Worm (Caenorhabditis elegans) whole organism, mixed stage, embryonic: Measurements from ENCODE around the gene F29B9.1.
A peak's percentile ranks its signal among the peaks of the same experiment; 100 is the strongest.

Source experiments
- M03D4.4 ChIP-seq: sonication (generic microtip); optimal IDR thresholded peaks from 2 replicates; lab custom pipeline; 2017; ENCODE audit warnings: mild to moderate bottlenecking, missing genetic modification characterization, missing compliant biosample characterization
- blmp-1 ChIP-seq: fragments of 150-350 bp; optimal IDR thresholded peaks from 2 replicates; lab custom pipeline; 2014; ENCODE audit warnings: missing biosample characterization, missing genetic modification characterization
- ceh-39 ChIP-seq: fragments of 150-350 bp; optimal IDR thresholded peaks from 2 replicates; lab custom pipeline; 2014; ENCODE audit warnings: missing biosample characterization, missing genetic modification characterization
- ceh-43 ChIP-seq: fragments of 200-800 bp; sonication (Bioruptor generic); optimal IDR thresholded peaks from 2 replicates; lab custom pipeline; 2018; ENCODE audit warnings: mild to moderate bottlenecking, missing genetic modification characterization, moderate library complexity, missing compliant biosample characterization
- ceh-83 ChIP-seq: fragments of 200-800 bp; sonication (Bioruptor generic); optimal IDR thresholded peaks from 2 replicates; lab custom pipeline; 2018; ENCODE audit warnings: mild to moderate bottlenecking, missing genetic modification characterization, missing compliant biosample characterization
- ces-1 ChIP-seq: fragments of 150-350 bp; optimal IDR thresholded peaks from 2 replicates; lab custom pipeline; 2014; ENCODE audit warnings: missing biosample characterization, missing genetic modification reagents, missing genetic modification characterization
- cnd-1 ChIP-seq: fragments of 200-800 bp; sonication (Bioruptor generic); optimal IDR thresholded peaks from 2 replicates; lab custom pipeline; 2018; ENCODE audit warnings: mild to moderate bottlenecking, missing genetic modification characterization, missing compliant biosample characterization
- drap-1 ChIP-seq: fragments of 200-800 bp; sonication (Bioruptor generic); optimal IDR thresholded peaks from 3 replicates; lab custom pipeline; 2018; ENCODE audit warnings: mild to moderate bottlenecking, missing genetic modification characterization, missing compliant biosample characterization
- elt-1 ChIP-seq: sonication (generic microtip); optimal IDR thresholded peaks from 2 replicates; lab custom pipeline; 2017; ENCODE audit warnings: missing genetic modification characterization, mild to moderate bottlenecking, missing compliant biosample characterization, antibody characterized with exemption, moderate library complexity, borderline replicate concordance; ENCODE audit not compliant: insufficient read depth
- elt-3 ChIP-seq: fragments of 150-350 bp; optimal IDR thresholded peaks from 2 replicates; lab custom pipeline; 2014; ENCODE audit warnings: missing biosample characterization, missing genetic modification characterization
- flh-1 ChIP-seq: fragments of 200-800 bp; sonication (Bioruptor generic); optimal IDR thresholded peaks from 2 replicates; lab custom pipeline; 2018; ENCODE audit warnings: mild to moderate bottlenecking, missing genetic modification characterization, moderate library complexity, missing compliant biosample characterization
- ham-2 ChIP-seq: fragments of 200-800 bp; sonication (Bioruptor generic); optimal IDR thresholded peaks from 2 replicates; lab custom pipeline; 2018; ENCODE audit warnings: mild to moderate bottlenecking, missing genetic modification characterization, missing compliant biosample characterization
- hlh-1 ChIP-seq: fragments of 150-350 bp; optimal IDR thresholded peaks from 2 replicates; lab custom pipeline; 2014; ENCODE audit warnings: missing biosample characterization, missing genetic modification reagents, missing genetic modification characterization
- lin-13 ChIP-seq: fragments of 150-350 bp; optimal IDR thresholded peaks from 2 replicates; lab custom pipeline; 2014; ENCODE audit warnings: missing biosample characterization, missing genetic modification characterization
- lin-32 ChIP-seq: fragments of 200-800 bp; sonication (Bioruptor generic); optimal IDR thresholded peaks from 2 replicates; lab custom pipeline; 2018; ENCODE audit warnings: mild to moderate bottlenecking, missing genetic modification characterization, missing compliant biosample characterization
- lsy-2 ChIP-seq: fragments of 150-350 bp; optimal IDR thresholded peaks from 2 replicates; lab custom pipeline; 2014; ENCODE audit warnings: missing biosample characterization, missing genetic modification characterization
- mep-1 ChIP-seq: fragments of 150-350 bp; optimal IDR thresholded peaks from 2 replicates; lab custom pipeline; 2017; ENCODE audit warnings: missing biosample characterization, missing genetic modification reagents, missing genetic modification characterization, inconsistent platforms
- nhr-12 ChIP-seq: fragments of 150-350 bp; optimal IDR thresholded peaks from 2 replicates; lab custom pipeline; 2014; ENCODE audit warnings: missing biosample characterization, missing genetic modification characterization
- nhr-237 ChIP-seq: fragments of 150-350 bp; optimal IDR thresholded peaks from 2 replicates; lab custom pipeline; 2014; ENCODE audit warnings: missing biosample characterization, missing genetic modification characterization
- nhr-28 ChIP-seq: fragments of 150-350 bp; optimal IDR thresholded peaks from 2 replicates; lab custom pipeline; 2014; ENCODE audit warnings: missing biosample characterization, missing genetic modification characterization
- nhr-76 ChIP-seq: sonication (generic microtip); optimal IDR thresholded peaks from 2 replicates; lab custom pipeline; 2017; ENCODE audit warnings: missing biosample characterization, missing genetic modification characterization
- pha-4 ChIP-seq: fragments of 150-350 bp; optimal IDR thresholded peaks from 2 replicates; lab custom pipeline; 2018; ENCODE audit warnings: missing biosample characterization, missing genetic modification reagents, missing genetic modification characterization
- sem-2 ChIP-seq: fragments of 200-800 bp; sonication (Bioruptor generic); optimal IDR thresholded peaks from 2 replicates; lab custom pipeline; 2018; ENCODE audit warnings: mild to moderate bottlenecking, missing genetic modification characterization, missing compliant biosample characterization
- sptf-1 ChIP-seq: sonication (generic microtip); optimal IDR thresholded peaks from 2 replicates; lab custom pipeline; 2017; ENCODE audit warnings: mild to moderate bottlenecking, missing genetic modification characterization, moderate library complexity, missing compliant biosample characterization
- tbx-8 ChIP-seq: fragments of 200-800 bp; sonication (Bioruptor generic); optimal IDR thresholded peaks from 2 replicates; lab custom pipeline; 2018; ENCODE audit warnings: mild to moderate bottlenecking, missing genetic modification characterization, moderate library complexity, missing compliant biosample characterization
- unc-120 ChIP-seq: sonication (generic microtip); optimal IDR thresholded peaks from 2 replicates; lab custom pipeline; 2017; ENCODE audit warnings: missing genetic modification characterization, missing compliant biosample characterization; ENCODE audit not compliant: poor library complexity, severe bottlenecking
- unc-39 ChIP-seq: fragments of 150-350 bp; optimal IDR thresholded peaks from 2 replicates; lab custom pipeline; 2014; ENCODE audit warnings: missing biosample characterization, missing genetic modification characterization
- unc-62 ChIP-seq: fragments of 150-350 bp; optimal IDR thresholded peaks from 2 replicates; lab custom pipeline; 2014; ENCODE audit warnings: missing biosample characterization, missing genetic modification reagents, missing genetic modification characterization
- zip-8 ChIP-seq: fragments of 150-350 bp; optimal IDR thresholded peaks from 2 replicates; lab custom pipeline; 2014; ENCODE audit warnings: missing biosample characterization, missing genetic modification characterization

The F29B9.1 gene

ce11 chrIV:4665079-4665478 is at the start of gene F29B9.1:
F29B9.1 (plus strand) TSS chrIV:4665379.
- TF ChIP-seq lin-13 (tag; lab: Kevin White, UChicago) (no peak), ces-1 (no peak), nhr-12 (tag; lab: Kevin White, UChicago) (no peak), drap-1 (GFP tag; lab: Kevin White, UChicago) (no peak), flh-1 (GFP tag; lab: Kevin White, UChicago) (no peak), elt-1 (tag; lab: Kevin White, UChicago) (no peak), sptf-1 (tag; lab: Kevin White, UChicago) (no peak), tbx-8 (GFP tag; lab: Kevin White, UChicago) (no peak), ceh-39 (tag; lab: Kevin White, UChicago) (no peak), nhr-28 (tag; lab: Kevin White, UChicago) (no peak), lin-32 (GFP tag; lab: Kevin White, UChicago) (no peak), ceh-43 (GFP tag; lab: Kevin White, UChicago) (no peak)
- TF ChIP-seq, all 35 proteins: peak for 0

DNA sequence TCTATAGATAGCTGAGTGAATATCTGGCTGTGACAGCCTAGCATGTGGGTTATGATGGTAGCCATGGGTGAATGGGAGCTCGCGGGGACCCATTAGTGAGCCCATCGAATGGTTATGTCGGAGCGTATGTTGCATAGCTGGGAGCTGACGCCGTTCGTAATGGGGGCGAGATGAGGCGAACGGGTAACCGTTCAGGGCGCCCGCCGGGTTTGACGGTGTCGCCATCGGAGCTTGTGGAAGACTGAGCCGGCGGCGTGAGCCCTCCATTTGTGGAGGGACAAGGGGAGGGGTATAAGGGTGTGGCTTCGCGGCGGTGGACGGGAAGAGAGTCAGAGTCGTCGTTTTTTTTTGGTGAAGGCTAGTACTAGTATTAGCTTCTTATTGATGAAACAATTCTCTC is 41.3 kb upstream of the F29B9.1 start:
- no peak for TF ChIP-seq nhr-28 (tag; lab: Kevin White, UChicago)
- TF ChIP-seq M03D4.4 (tag; lab: Kevin White, UChicago): no peak
- no peak for TF ChIP-seq unc-62 (GFP tag; lab: Kevin White, UChicago)
- TF ChIP-seq mep-1 (tag; lab: Kevin White, UChicago): no peak
- TF ChIP-seq lsy-2 (tag; lab: Kevin White, UChicago): no peak
- TF ChIP-seq elt-1 (tag; lab: Kevin White, UChicago): no peak
- TF ChIP-seq cnd-1: no peak
- no peak for TF ChIP-seq ces-1
- no peak for TF ChIP-seq tbx-8 (GFP tag; lab: Kevin White, UChicago)
- TF ChIP-seq lin-13 (tag; lab: Kevin White, UChicago): no peak
- no peak for TF ChIP-seq ceh-39 (tag; lab: Kevin White, UChicago)

DNA sequence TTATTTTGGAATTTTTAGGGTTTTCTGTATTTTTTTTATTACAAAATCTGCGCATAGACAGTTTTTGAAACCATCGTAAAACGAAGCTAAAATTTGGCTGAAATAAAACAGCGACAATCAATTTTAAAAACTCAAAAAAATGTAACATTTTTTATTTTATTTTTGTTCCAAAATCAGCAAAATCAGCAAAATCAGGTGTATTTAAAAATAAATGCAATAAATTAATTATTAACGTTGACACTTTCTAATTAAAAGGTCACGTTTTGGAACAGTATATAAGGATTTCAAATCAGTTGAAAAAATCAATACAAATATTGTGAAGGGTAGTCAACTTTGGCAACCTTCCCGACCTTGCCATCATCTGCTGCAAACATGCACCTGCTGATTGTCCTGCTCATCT is 31.8 kb upstream of the F29B9.1 start, which contains the start of gene R105.1:
R105.1 (plus strand) TSS at position 301 of the 400 bp plus-strand sequence.
- no peak for TF ChIP-seq ceh-39 (tag; lab: Kevin White, UChicago)
- no peak for TF ChIP-seq ceh-83
- TF ChIP-seq ham-2 (GFP tag; lab: Kevin White, UChicago): no peak
- TF ChIP-seq elt-1 (tag; lab: Kevin White, UChicago): no peak
- no peak for TF ChIP-seq zip-8 (tag; lab: Kevin White, UChicago)
- no peak for TF ChIP-seq ces-1
- no peak for TF ChIP-seq ceh-43 (GFP tag; lab: Kevin White, UChicago)

DNA sequence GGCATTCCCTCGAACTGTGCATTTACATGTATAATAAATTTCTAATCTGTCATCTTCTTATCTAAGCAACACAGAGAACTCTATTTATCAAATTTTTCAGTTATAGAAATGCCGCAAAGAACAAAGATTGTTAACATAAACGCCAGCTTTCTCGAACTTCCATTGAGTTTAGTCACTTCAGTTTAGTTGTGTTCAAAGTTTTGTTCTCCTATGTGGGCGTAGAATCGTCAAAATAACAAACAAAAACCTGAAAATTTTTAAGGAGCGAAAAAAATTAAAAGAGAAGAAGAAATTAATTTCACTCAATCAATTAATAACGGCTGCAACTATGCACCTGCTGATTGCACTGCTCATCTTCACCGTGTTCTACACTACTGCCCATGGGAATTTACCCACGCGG is 29.2 kb upstream of the F29B9.1 start, which contains the start of gene R105.5:
R105.5 (plus strand) TSS at position 301 of the 400 bp plus-strand sequence.
- TF ChIP-seq lin-32 (GFP tag; lab: Kevin White, UChicago) (no peak), hlh-1 (tag; lab: Kevin White, UChicago) (no peak), nhr-76 (tag; lab: Kevin White, UChicago) (no peak), cnd-1 (no peak), sem-2 (GFP tag; lab: Kevin White, UChicago) (no peak), blmp-1 (tag; lab: Kevin White, UChicago) (no peak), ceh-83 (no peak), tbx-8 (GFP tag; lab: Kevin White, UChicago) (no peak), M03D4.4 (tag; lab: Kevin White, UChicago) (no peak), ceh-43 (GFP tag; lab: Kevin White, UChicago) (no peak), nhr-237 (no peak), drap-1 (GFP tag; lab: Kevin White, UChicago) (no peak), mep-1 (tag; lab: Kevin White, UChicago) (no peak), ham-2 (GFP tag; lab: Kevin White, UChicago) (no peak), nhr-28 (tag; lab: Kevin White, UChicago) (no peak), elt-3 (tag; lab: Kevin White, UChicago) (no peak), nhr-12 (tag; lab: Kevin White, UChicago) (no peak), pha-4 (tag; lab: Kevin White, UChicago) (no peak), zip-8 (tag; lab: Kevin White, UChicago) (no peak)

DNA sequence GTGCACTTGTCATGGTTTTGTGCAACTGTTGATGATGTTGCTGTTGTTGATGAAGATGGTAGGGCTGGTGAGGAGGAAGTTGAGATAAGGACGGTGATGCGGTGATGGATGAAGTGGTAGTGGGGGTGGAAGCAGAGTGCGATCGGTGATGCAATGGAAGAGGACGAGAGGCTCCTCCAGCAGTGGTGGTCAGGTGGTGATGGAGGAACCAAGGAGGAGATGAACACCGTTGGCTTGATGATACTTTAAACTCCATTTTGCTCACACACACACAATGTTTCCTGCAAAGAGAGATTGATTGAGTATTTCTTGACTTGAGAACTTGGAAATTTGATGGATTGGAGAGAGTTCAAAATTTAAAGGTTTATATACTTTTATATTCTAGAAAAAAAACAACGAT is 27.3 kb upstream of the F29B9.1 start, which contains the start of gene F19C7.8:
F19C7.8 (minus strand) TSS at position 256 of the 400 bp plus-strand sequence.
- no peak for TF ChIP-seq zip-8 (tag; lab: Kevin White, UChicago)
- no peak for TF ChIP-seq unc-39
- no peak for TF ChIP-seq unc-62 (GFP tag; lab: Kevin White, UChicago)
- peak; percentile 22 for TF ChIP-seq unc-120 (tag; lab: Kevin White, UChicago)
- TF ChIP-seq hlh-1 (tag; lab: Kevin White, UChicago): peak; percentile 73
- TF ChIP-seq nhr-237: no peak
- TF ChIP-seq lin-13 (tag; lab: Kevin White, UChicago): no peak
- TF ChIP-seq nhr-12 (tag; lab: Kevin White, UChicago): no peak
- no peak for TF ChIP-seq ces-1
- TF ChIP-seq ceh-43 (GFP tag; lab: Kevin White, UChicago): no peak
- TF ChIP-seq drap-1 (GFP tag; lab: Kevin White, UChicago): no peak
- TF ChIP-seq sptf-1 (tag; lab: Kevin White, UChicago): no peak
